Fruit fly (Drosophila melanogaster) whole organism, prepupa: ENCODE measurements around the gene yata.

Source experiments
- CG8319 ChIP-seq: fragments of 200-800 bp; sonication (Bioruptor generic); optimal IDR thresholded peaks from 3 replicates; lab custom pipeline; 2016; ENCODE audit warnings: missing biosample characterization, missing genetic modification characterization
- CG9139 ChIP-seq: fragments of 200-800 bp; sonication (Bioruptor generic); optimal IDR thresholded peaks from 3 replicates; lab custom pipeline; 2017; ENCODE audit warnings: missing biosample characterization, mild to moderate bottlenecking, missing genetic modification characterization
- Eip78C ChIP-seq: fragments of 200-800 bp; sonication (Bioruptor generic); peaks from one replicate; lab custom pipeline; 2016; ENCODE audit warnings: missing biosample characterization, missing genetic modification characterization
- Hr38 ChIP-seq: sonication (Bioruptor generic); optimal IDR thresholded peaks from 2 replicates; lab custom pipeline; 2016; ENCODE audit warnings: missing biosample characterization, missing genetic modification characterization
- Lpt ChIP-seq: fragments of 200-800 bp; sonication (Bioruptor generic); optimal IDR thresholded peaks from 3 replicates; lab custom pipeline; 2016; ENCODE audit warnings: missing biosample characterization, missing genetic modification characterization
- OdsH ChIP-seq: fragments of 200-800 bp; sonication (Bioruptor generic); optimal IDR thresholded peaks from 3 replicates; lab custom pipeline; 2016; ENCODE audit warnings: missing biosample characterization, missing genetic modification characterization
- Sox102F ChIP-seq: fragments of 200-800 bp; sonication (Bioruptor generic); optimal IDR thresholded peaks from 2 replicates; lab custom pipeline; 2016; ENCODE audit warnings: missing biosample characterization, mild to moderate bottlenecking, missing genetic modification characterization
- esn ChIP-seq: fragments of 200-800 bp; sonication (Bioruptor generic); optimal IDR thresholded peaks from 2 replicates; lab custom pipeline; 2016; ENCODE audit warnings: missing biosample characterization, mild to moderate bottlenecking, missing genetic modification characterization, moderate library complexity
- ss ChIP-seq, 2 experiments: fragments of 200-800 bp; sonication (Bioruptor generic); optimal IDR thresholded peaks; 2 replicates in 1 of 2; 3 replicates in 1 of 2; lab custom pipeline; 2017 to 2018; ENCODE audit warnings: mild to moderate bottlenecking in 2 of 2, missing biosample characterization in 2 of 2, missing genetic modification characterization in 2 of 2, moderate library complexity in 1 of 2

dm6 chr3R:29765267-29766095 is 16.5 kb downstream of the yata start, which contains the start of gene kay:
- peak; percentile 25 for TF ChIP-seq Sox102F (GFP tag; lab: Kevin White, UChicago)
- TF ChIP-seq Eip78C (GFP tag; lab: Kevin White, UChicago) = peak; percentile 54
- TF ChIP-seq ss (GFP tag; optimal IDR thresholded peaks at IDR 0.05; lab: Kevin White, UChicago) = peak in 1 of 2 experiments; percentile 31
- TF ChIP-seq esn (GFP tag; lab: Kevin White, UChicago) = no peak
- no peak for TF ChIP-seq Lpt
- TF ChIP-seq CG8319 = no peak
- no peak for TF ChIP-seq CG9139 (GFP tag; lab: Kevin White, UChicago)
- TF ChIP-seq Hr38 (GFP tag; lab: Kevin White, UChicago) = no peak
- TF ChIP-seq OdsH (GFP tag; lab: Kevin White, UChicago) = no peak
